Worm (Caenorhabditis elegans) whole organism, L1 larva: Measurements from ENCODE around the gene rga-1.

Source experiments
- Y116A8C.19 ChIP-seq: sonication (generic microtip); optimal IDR thresholded peaks from 2 replicates; lab custom pipeline; 2016; ENCODE audit warnings: missing compliant biosample characterization, missing genetic modification characterization, borderline replicate concordance
- hpl-2 ChIP-seq: fragments of 150-350 bp; optimal IDR thresholded peaks from 2 replicates; lab custom pipeline; 2014; ENCODE audit warnings: missing biosample characterization, missing genetic modification reagents, missing genetic modification characterization
- lin-39 ChIP-seq: fragments of 150-350 bp; optimal IDR thresholded peaks from 2 replicates; lab custom pipeline; 2014; ENCODE audit warnings: missing biosample characterization, missing genetic modification reagents, missing genetic modification characterization
- ztf-11 ChIP-seq, 2 experiments: sonication (generic microtip); optimal IDR thresholded peaks; 2 replicates each; lab custom pipeline; 2016 to 2017; ENCODE audit warnings: missing genetic modification characterization in 2 of 2, missing biosample characterization in 1 of 2, missing compliant biosample characterization in 1 of 2

- no peak for TF ChIP-seq Y116A8C.19 (tag; lab: Kevin White, UChicago)
- no peak for TF ChIP-seq hpl-2 (GFP tag; lab: Kevin White, UChicago)
- no peak for TF ChIP-seq ztf-11 (tag; optimal IDR thresholded peaks at IDR 0.05; lab: Kevin White, UChicago)
- TF ChIP-seq lin-39 (tag; lab: Kevin White, UChicago) = no peak
Observed at ce11 chrII:11443128-11443527, 21.6 kb upstream of the rga-1 start.
